Fruit fly (Drosophila melanogaster) whole organism, embryonic: ENCODE data around the gene Cyp1.
A peak's percentile ranks its signal among the peaks of the same experiment; 100 is the strongest.

Experiments used
- ATbp ChIP-seq: fragments of 200-800 bp; sonication (Bioruptor generic); optimal IDR thresholded peaks from 2 replicates; lab custom pipeline; 2017; ENCODE audit warnings: missing biosample characterization, mild to moderate bottlenecking, missing genetic modification characterization, missing genetic modification reagents
- CG10147 ChIP-seq: fragments of 200-800 bp; sonication (Bioruptor generic); optimal IDR thresholded peaks from 2 replicates; lab custom pipeline; 2019; ENCODE audit warnings: missing biosample characterization, mild to moderate bottlenecking, missing genetic modification characterization, moderate library complexity
- CG10543 ChIP-seq: fragments of 200-800 bp; sonication (Bioruptor generic); optimal IDR thresholded peaks from 3 replicates; lab custom pipeline; 2017; ENCODE audit warnings: missing biosample characterization, mild to moderate bottlenecking, missing genetic modification characterization, moderate library complexity
- CG11247 ChIP-seq: fragments of 200-800 bp; sonication (Bioruptor generic); IDR thresholded peaks from 2 replicates; pipeline ENCODE4 v1.3.6; 2022; ENCODE audit warnings: missing biosample characterization, missing genetic modification characterization
- CG12155 ChIP-seq: fragments of 200-800 bp; sonication (Bioruptor generic); optimal IDR thresholded peaks from 3 replicates; lab custom pipeline; 2016; ENCODE audit warnings: missing biosample characterization, missing genetic modification characterization
- CG16813 ChIP-seq: fragments of 200-800 bp; sonication (Bioruptor generic); IDR thresholded peaks from 3 replicates; pipeline ENCODE4 v1.3.6; 2022; ENCODE audit warnings: missing biosample characterization, missing genetic modification characterization; ENCODE audit not compliant: partially characterized antibody
- CG17361 ChIP-seq: fragments of 200-800 bp; sonication (Bioruptor generic); IDR thresholded peaks from 3 replicates; pipeline ENCODE4 v1.3.6; 2022; ENCODE audit warnings: missing biosample characterization, missing genetic modification characterization
- CG18011 ChIP-seq: fragments of 200-800 bp; sonication (Bioruptor generic); optimal IDR thresholded peaks from 2 replicates; lab custom pipeline; 2017; ENCODE audit warnings: missing biosample characterization, missing genetic modification characterization, mild to moderate bottlenecking, moderate library complexity, missing genotype
- CG2712 ChIP-seq: fragments of 200-800 bp; optimal IDR thresholded peaks from 3 replicates; lab custom pipeline; 2019; ENCODE audit warnings: missing biosample characterization, mild to moderate bottlenecking, missing genetic modification characterization, moderate library complexity
- CG32532 ChIP-seq: fragments of 200-800 bp; sonication (Bioruptor generic); IDR thresholded peaks from 2 replicates; pipeline ENCODE4 v1.3.6; 2022; ENCODE audit warnings: missing biosample characterization, missing genetic modification characterization
- CG34422 ChIP-seq: fragments of 200-800 bp; sonication (Bioruptor generic); IDR thresholded peaks from 3 replicates; pipeline ENCODE4 v1.3.6; 2022; ENCODE audit warnings: missing biosample characterization, missing genetic modification characterization
- CG3847 ChIP-seq: fragments of 200-800 bp; sonication (Bioruptor generic); IDR thresholded peaks from 2 replicates; pipeline ENCODE4 v1.3.6; 2022; ENCODE audit warnings: missing biosample characterization, missing genetic modification characterization
- CG3995 ChIP-seq: fragments of 200-800 bp; sonication (Bioruptor generic); optimal IDR thresholded peaks from 3 replicates; lab custom pipeline; 2016; ENCODE audit warnings: missing biosample characterization, missing genetic modification characterization
- CG4820 ChIP-seq: fragments of 200-800 bp; sonication (Bioruptor generic); optimal IDR thresholded peaks from 3 replicates; lab custom pipeline; 2016; ENCODE audit warnings: missing biosample characterization, missing genetic modification characterization
- CG6813 ChIP-seq: fragments of 200-800 bp; sonication (Bioruptor generic); optimal IDR thresholded peaks from 2 replicates; lab custom pipeline; 2017; ENCODE audit warnings: missing biosample characterization, missing genetic modification characterization, mild to moderate bottlenecking, moderate library complexity, missing genetic modification reagents
- D ChIP-seq, 2 experiments: fragments of 200-800 bp in 1 of 2; fragments of >200 bp in 1 of 2; sonication (Bioruptor generic) in 1 of 2; optimal IDR thresholded peaks; 2 replicates in 1 of 2; 3 replicates in 1 of 2; lab custom pipeline; 2017; ENCODE audit warnings: mild to moderate bottlenecking in 1 of 2, missing biosample characterization in 1 of 2, missing genetic modification characterization in 1 of 2, missing genetic modification reagents in 1 of 2
- Deaf1 ChIP-seq: fragments of 200-800 bp; optimal IDR thresholded peaks from 3 replicates; lab custom pipeline; 2019; ENCODE audit warnings: missing biosample characterization, mild to moderate bottlenecking, missing genetic modification characterization, moderate library complexity
- Ets65A ChIP-seq: fragments of 200-800 bp; sonication (Bioruptor generic); peaks from one replicate; lab custom pipeline; 2016; ENCODE audit warnings: missing biosample characterization, missing genetic modification characterization
- Hr3 ChIP-seq: fragments of 200-800 bp; sonication (Bioruptor generic); optimal IDR thresholded peaks from 3 replicates; lab custom pipeline; 2016; ENCODE audit warnings: missing biosample characterization, missing genetic modification characterization
- Lhr ChIP-seq: fragments of 200-800 bp; sonication (Bioruptor generic); optimal IDR thresholded peaks from 3 replicates; lab custom pipeline; 2017; ENCODE audit warnings: mild to moderate bottlenecking, missing biosample characterization, missing genetic modification reagents, missing genetic modification characterization
- Max ChIP-seq: fragments of 200-800 bp; sonication (Bioruptor generic); optimal IDR thresholded peaks from 2 replicates; lab custom pipeline; 2016; ENCODE audit warnings: missing biosample characterization, mild to moderate bottlenecking, missing genetic modification characterization
- Med ChIP-seq: fragments of 200-800 bp; sonication (Bioruptor generic); peaks from one replicate; lab custom pipeline; 2016; ENCODE audit warnings: missing biosample characterization, missing genetic modification characterization, mild to moderate bottlenecking, inconsistent platforms, moderate library complexity
- Scr ChIP-seq: fragments of 200-800 bp; sonication (Bioruptor generic); IDR thresholded peaks from 2 replicates; pipeline ENCODE4 v1.3.6; 2022; ENCODE audit warnings: missing biosample characterization, missing genetic modification characterization; ENCODE audit not compliant: partially characterized antibody
- Trl ChIP-seq, 3 experiments: fragments of >200 bp in 2 of 3; fragments of 200-800 bp in 1 of 3; sonication (Bioruptor generic) in 1 of 3; optimal IDR thresholded peaks; 2 replicates in 1 of 3; 3 replicates in 2 of 3; lab custom pipeline; 2016 to 2017; ENCODE audit warnings: missing biosample characterization in 1 of 3, missing genetic modification characterization in 1 of 3
- bbx ChIP-seq: fragments of 200-800 bp; sonication (Bioruptor generic); IDR thresholded peaks from 2 replicates; pipeline ENCODE4 v1.3.6; 2022; ENCODE audit warnings: missing biosample characterization, missing genetic modification characterization; ENCODE audit not compliant: partially characterized antibody
- bigmax ChIP-seq: fragments of 200-800 bp; sonication (Bioruptor generic); optimal IDR thresholded peaks from 2 replicates; lab custom pipeline; 2018; ENCODE audit warnings: missing biosample characterization, mild to moderate bottlenecking, missing genetic modification characterization
- cas ChIP-seq: fragments of 200-800 bp; sonication (Bioruptor generic); IDR thresholded peaks from 2 replicates; pipeline ENCODE4 v1.3.6; 2022; ENCODE audit warnings: missing biosample characterization, missing genetic modification characterization
- cg ChIP-seq: fragments of 200-800 bp; sonication (Bioruptor generic); optimal IDR thresholded peaks from 3 replicates; lab custom pipeline; 2019; ENCODE audit warnings: missing biosample characterization, mild to moderate bottlenecking, missing genetic modification characterization, moderate library complexity
- crp ChIP-seq, 2 experiments: fragments of 200-800 bp; sonication (Bioruptor generic); optimal IDR thresholded peaks; 2 replicates in 1 of 2; 3 replicates in 1 of 2; lab custom pipeline; 2017; ENCODE audit warnings: missing biosample characterization in 2 of 2, missing genetic modification characterization in 2 of 2, mild to moderate bottlenecking in 1 of 2, moderate library complexity in 1 of 2
- grn ChIP-seq: fragments of 200-800 bp; sonication (Bioruptor generic); optimal IDR thresholded peaks from 3 replicates; lab custom pipeline; 2017; ENCODE audit warnings: missing biosample characterization, missing genetic modification characterization
- ham ChIP-seq: fragments of 200-800 bp; sonication (Bioruptor generic); IDR thresholded peaks from 2 replicates; pipeline ENCODE4 v1.3.6; 2022; ENCODE audit warnings: missing biosample characterization, missing genetic modification characterization
- hbn ChIP-seq: fragments of 200-800 bp; sonication (Bioruptor generic); IDR thresholded peaks from 2 replicates; pipeline ENCODE4 v1.3.6; 2022; ENCODE audit warnings: missing biosample characterization, missing genetic modification characterization; ENCODE audit not compliant: partially characterized antibody
- ind ChIP-seq: fragments of 200-800 bp; sonication (Bioruptor generic); optimal IDR thresholded peaks from 3 replicates; lab custom pipeline; 2016; ENCODE audit warnings: missing biosample characterization, missing genetic modification characterization
- knrl ChIP-seq: fragments of 200-800 bp; sonication (Bioruptor generic); IDR thresholded peaks from 3 replicates; pipeline ENCODE4 v1.3.6; 2022; ENCODE audit warnings: missing biosample characterization, missing genetic modification characterization; ENCODE audit not compliant: partially characterized antibody
- lilli ChIP-seq: fragments of 200-800 bp; sonication (Bioruptor generic); optimal IDR thresholded peaks from 3 replicates; lab custom pipeline; 2016; ENCODE audit warnings: missing biosample characterization, missing genetic modification characterization
- lola ChIP-seq, 3 experiments: fragments of >200 bp in 2 of 3; fragments of 200-800 bp in 1 of 3; sonication (Bioruptor generic) in 1 of 3; optimal IDR thresholded peaks; 2 replicates each; lab custom pipeline; 2017 to 2019; ENCODE audit warnings: missing biosample characterization in 3 of 3, missing genetic modification characterization in 3 of 3, mild to moderate bottlenecking in 1 of 3, moderate library complexity in 1 of 3
- pfk ChIP-seq: fragments of 200-800 bp; sonication (Bioruptor generic); optimal IDR thresholded peaks from 2 replicates; lab custom pipeline; 2018; ENCODE audit warnings: missing biosample characterization, mild to moderate bottlenecking, missing genetic modification characterization, moderate library complexity
- pzg ChIP-seq: fragments of 200-800 bp; sonication (Bioruptor generic); optimal IDR thresholded peaks from 3 replicates; lab custom pipeline; 2018; ENCODE audit warnings: missing biosample characterization, mild to moderate bottlenecking, missing genetic modification characterization, moderate library complexity
- sd ChIP-seq: fragments of 200-800 bp; sonication (Bioruptor generic); optimal IDR thresholded peaks from 3 replicates; lab custom pipeline; 2018; ENCODE audit warnings: missing biosample characterization, mild to moderate bottlenecking, missing genetic modification characterization, moderate library complexity
- sens ChIP-seq: fragments of 200-800 bp; sonication (Bioruptor generic); peaks from one replicate; lab custom pipeline; 2016; ENCODE audit warnings: missing biosample characterization, missing genetic modification characterization
- sens-2 ChIP-seq: fragments of 200-800 bp; sonication (Bioruptor generic); IDR thresholded peaks from 2 replicates; pipeline ENCODE4 v1.3.6; 2022; ENCODE audit warnings: missing biosample characterization, missing genetic modification characterization
- sug ChIP-seq: fragments of 200-800 bp; optimal IDR thresholded peaks from 2 replicates; lab custom pipeline; 2019; ENCODE audit warnings: missing biosample characterization, mild to moderate bottlenecking, missing genetic modification characterization, moderate library complexity
- unc-4 ChIP-seq: fragments of 200-800 bp; sonication (Bioruptor generic); IDR thresholded peaks from 2 replicates; pipeline ENCODE4 v1.3.6; 2022; ENCODE audit warnings: missing biosample characterization, missing genetic modification characterization; ENCODE audit not compliant: partially characterized antibody
- vnd ChIP-seq: fragments of 200-800 bp; sonication (Bioruptor generic); IDR thresholded peaks from 3 replicates; pipeline ENCODE4 v1.3.6; 2022; ENCODE audit warnings: missing biosample characterization, missing genetic modification characterization; ENCODE audit not compliant: partially characterized antibody
- zen ChIP-seq: fragments of 200-800 bp; sonication (Bioruptor generic); optimal IDR thresholded peaks from 3 replicates; lab custom pipeline; 2018; ENCODE audit warnings: missing biosample characterization, mild to moderate bottlenecking, missing genetic modification characterization, moderate library complexity
- zen2 ChIP-seq: fragments of 200-800 bp; sonication (Bioruptor generic); IDR thresholded peaks from 3 replicates; pipeline ENCODE4 v1.3.6; 2022; ENCODE audit warnings: missing biosample characterization, missing genetic modification characterization; ENCODE audit not compliant: partially characterized antibody
- zfh2 ChIP-seq: fragments of 200-800 bp; sonication (Bioruptor generic); optimal IDR thresholded peaks from 2 replicates; lab custom pipeline; 2016; ENCODE audit warnings: missing biosample characterization, missing genetic modification characterization

Cyp1 gene

DNA sequence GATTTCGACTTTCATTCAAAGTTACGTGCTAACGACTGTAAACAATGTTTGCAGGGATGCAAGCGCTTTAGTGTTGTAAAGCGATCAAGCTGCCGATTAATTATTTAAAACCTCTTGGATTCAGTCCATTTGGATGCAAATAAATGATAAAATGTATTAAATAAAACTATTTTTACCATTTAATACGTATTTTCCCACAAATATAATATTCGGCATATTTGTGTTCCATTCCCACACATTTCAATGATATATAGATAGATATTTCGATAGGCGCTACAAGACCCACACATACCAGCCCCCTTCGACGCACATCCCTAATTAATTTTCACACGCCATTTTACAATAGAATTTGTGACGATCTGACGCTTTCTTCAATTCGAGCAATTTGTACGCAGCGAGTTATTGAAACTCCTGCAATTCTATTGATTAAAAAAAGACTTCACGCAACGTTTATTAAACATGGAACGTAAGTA, 31.6 kb downstream of the Cyp1 start, which contains the start of the genes CG32576 and caz (continued):
- TF ChIP-seq D (optimal IDR thresholded peaks at IDR 0.05; lab: Kevin White, UChicago) (no peak), D (GFP tag; optimal IDR thresholded peaks at IDR 0.05; lab: Kevin White, UChicago) (peak; percentile 23), Max (peak; percentile 49), zen2 (GFP tag; lab: Robert Waterston, UW) (no peak; the same call in 2 of the 3 replicates), CG16813 (GFP tag; lab: Robert Waterston, UW) (peak; percentile 64), crp (GFP tag; optimal IDR thresholded peaks at IDR 0.05; lab: Kevin White, UChicago) (peak; percentile 2 to 88), cas (GFP tag; lab: Robert Waterston, UW) (no peak), Deaf1 (peak; percentile 12), ATbp (GFP tag; lab: Kevin White, UChicago) (no peak), CG3847 (GFP tag; lab: Robert Waterston, UW) (peak; percentile 60), ham (GFP tag; lab: Robert Waterston, UW) (no peak), CG11247 (GFP tag; lab: Robert Waterston, UW) (no peak), CG10543 (GFP tag; lab: Kevin White, UChicago) (peak; percentile 74), CG4820 (GFP tag; lab: Kevin White, UChicago) (peak; percentile 18), knrl (GFP tag; lab: Robert Waterston, UW) (peak; percentile 79), sens-2 (no peak), zfh2 (GFP tag; lab: Kevin White, UChicago) (peak; percentile 12), bigmax (GFP tag; lab: Kevin White, UChicago) (no peak), bbx (0 out of 2 replicates have a peak, but pooled peaks have one; percentile 47), CG10147 (GFP tag; lab: Kevin White, UChicago) (peak; percentile 22), CG18011 (GFP tag; lab: Kevin White, UChicago) (peak; percentile 40), CG2712 (peak; percentile 47), sd (tag; lab: Kevin White, UChicago) (peak; percentile 81), CG12155 (GFP tag; lab: Kevin White, UChicago) (peak; percentile 37), Med (GFP tag; lab: Kevin White, UChicago) (peak; percentile 48), unc-4 (GFP tag; lab: Robert Waterston, UW) (peak; percentile 73), pzg (peak; percentile 67), CG17361 (peak; percentile 70; the same call in 2 of the 3 replicates), sens (peak; percentile 66), Trl (optimal IDR thresholded peaks at IDR 0.05; lab: Kevin White, UChicago) (no peak), Trl (GFP tag; optimal IDR thresholded peaks at IDR 0.05; lab: Kevin White, UChicago) (peak; percentile 14), zen (tag; lab: Kevin White, UChicago) (peak; percentile 73), lilli (GFP tag; lab: Kevin White, UChicago) (peak; percentile 40), CG32532 (GFP tag; lab: Robert Waterston, UW) (peak; percentile 18; the same call in 1 of the 2 replicates), Hr3 (GFP tag; lab: Kevin White, UChicago) (peak; percentile 37), grn (GFP tag; lab: Kevin White, UChicago) (no peak), Scr (GFP tag; lab: Robert Waterston, UW) (peak; percentile 76), CG34422 (0 out of 3 replicates have a peak, but pooled peaks have one; percentile 9), CG3995 (GFP tag; lab: Kevin White, UChicago) (peak; percentile 28), ind (GFP tag; lab: Kevin White, UChicago) (peak; percentile 29), Ets65A (peak; percentile 58), hbn (GFP tag; lab: Robert Waterston, UW) (peak; percentile 32; the same call in 1 of the 2 replicates), Lhr (GFP tag; lab: Kevin White, UChicago) (peak; percentile 9), lola (GFP tag; optimal IDR thresholded peaks at IDR 0.05; lab: Kevin White, UChicago) (peak in 1 of 3 experiments; percentile 1), cg (GFP tag; lab: Kevin White, UChicago) (peak; percentile 54), vnd (GFP tag; lab: Robert Waterston, UW) (peak; percentile 56; the same call in 2 of the 3 replicates), pfk (GFP tag; lab: Kevin White, UChicago) (peak; percentile 93), CG6813 (GFP tag; lab: Kevin White, UChicago) (no peak), sug (tag; lab: Kevin White, UChicago) (peak; percentile 65)
